Fruit fly (Drosophila melanogaster): ENCODE data around the gene CG6766.

The CG6766 gene

DNA sequence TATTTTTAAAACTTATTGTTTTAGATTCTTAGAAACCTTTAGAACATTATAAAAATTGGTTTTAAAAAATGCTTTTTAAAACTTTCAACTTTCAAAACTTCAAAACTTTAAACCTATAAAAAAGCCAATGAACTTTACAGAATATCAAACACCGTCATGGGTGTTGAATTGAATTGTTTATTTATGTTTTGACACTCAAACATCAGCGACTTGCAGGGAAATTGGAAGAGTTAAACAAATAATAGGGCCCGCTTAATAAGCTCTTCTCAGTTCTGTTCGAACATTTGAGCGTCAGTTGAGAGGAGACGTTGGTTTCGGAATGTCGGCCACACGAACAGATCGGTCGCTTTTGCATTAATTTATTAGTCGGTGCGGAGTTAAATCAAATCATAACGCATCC lies 8.6 kb upstream of the CG6766 start, which contains the start of gene PLCXD:
TSS of gene PLCXD (plus strand) at position 286 of the 400 bp plus-strand sequence.
- TF ChIP-seq dac (GFP tag; optimal IDR thresholded peaks at IDR 0.05) (no peak), fkh (GFP tag; optimal IDR thresholded peaks at IDR 0.05) (peak; percentile 32)

dm6 chr2L:12048723-12049122 lies 8.2 kb upstream of the CG6766 start, which contains the start of gene Plzf:
Gene Plzf (minus strand): TSS chr2L:12048918.
- TF ChIP-seq Blimp-1 (GFP tag; optimal IDR thresholded peaks at IDR 0.05) = no peak
- TF ChIP-seq Eip75B (GFP tag; optimal IDR thresholded peaks at IDR 0.05) = no peak
- no peak for TF ChIP-seq Hr39 (GFP tag; optimal IDR thresholded peaks at IDR 0.05)
- TF ChIP-seq Sox15 (GFP tag; optimal IDR thresholded peaks at IDR 0.05) = no peak
- TF ChIP-seq OdsH (GFP tag; optimal IDR thresholded peaks at IDR 0.05) = no peak
- TF ChIP-seq CG3032 (tag; optimal IDR thresholded peaks at IDR 0.05) = no peak
- TF ChIP-seq achi (GFP tag; optimal IDR thresholded peaks at IDR 0.05) = no peak
- no peak for TF ChIP-seq pdm3 (GFP tag; optimal IDR thresholded peaks at IDR 0.05)
- no peak for TF ChIP-seq eg (GFP tag; IDR thresholded peaks at IDR 0.05)
- no peak for TF ChIP-seq CG9139 (GFP tag; optimal IDR thresholded peaks at IDR 0.05)
- TF ChIP-seq dac (GFP tag; optimal IDR thresholded peaks at IDR 0.05) = no peak
- no peak for TF ChIP-seq CG11902 (GFP tag; optimal IDR thresholded peaks at IDR 0.05)
- no peak for TF ChIP-seq cyc (GFP tag; optimal IDR thresholded peaks at IDR 0.05)
- TF ChIP-seq Sox14 (GFP tag; optimal IDR thresholded peaks at IDR 0.05) = no peak
- TF ChIP-seq CG11294 (GFP tag; IDR thresholded peaks at IDR 0.05) = no peak
- TF ChIP-seq esn (GFP tag; optimal IDR thresholded peaks at IDR 0.05) = no peak

DNA sequence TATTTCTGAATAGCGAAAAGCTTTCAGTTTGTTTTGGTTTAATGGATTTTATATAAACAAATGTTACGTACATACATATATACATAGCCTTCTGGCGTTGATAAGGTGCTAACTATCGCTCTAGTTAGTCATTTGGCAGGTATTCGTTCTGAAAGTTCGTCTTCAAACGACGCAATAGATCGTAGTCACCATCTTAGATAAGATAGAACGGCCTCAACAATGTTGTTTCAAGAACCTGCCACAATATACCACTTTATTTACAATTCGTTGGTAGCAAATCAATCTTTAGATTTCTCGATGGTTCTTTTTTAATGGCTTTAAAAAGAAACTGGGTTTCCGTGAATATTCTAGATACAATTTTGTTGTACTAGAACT lies 6.4 kb upstream of the CG6766 start:
- TF ChIP-seq Hr4 (GFP tag; optimal IDR thresholded peaks at IDR 0.05) = peak; percentile 30
- no peak for TF ChIP-seq Gug (GFP tag; IDR thresholded peaks at IDR 0.05)

- TF ChIP-seq Hr39 (GFP tag; optimal IDR thresholded peaks at IDR 0.05) (peak; percentile 71), Ets96B (tag; optimal IDR thresholded peaks at IDR 0.05) (peak; percentile 85), CG34406 (GFP tag; optimal IDR thresholded peaks at IDR 0.05) (peak; percentile 89), spab (GFP tag; optimal IDR thresholded peaks at IDR 0.05) (peak; percentile 78), CG6276 (GFP tag; optimal IDR thresholded peaks at IDR 0.05) (peak; percentile 81), achi (GFP tag; optimal IDR thresholded peaks at IDR 0.05) (peak; percentile 88), lz (GFP tag; optimal IDR thresholded peaks at IDR 0.05) (peak; percentile 90), Hr4 (GFP tag; optimal IDR thresholded peaks at IDR 0.05) (peak; percentile 85), esn (GFP tag; optimal IDR thresholded peaks at IDR 0.05) (peak; percentile 93), CG10631 (GFP tag; optimal IDR thresholded peaks at IDR 0.05) (peak; percentile 74), fkh (GFP tag; optimal IDR thresholded peaks at IDR 0.05) (peak; percentile 74), CG7368 (GFP tag; optimal IDR thresholded peaks at IDR 0.05) (peak; percentile 66), CG9139 (GFP tag; optimal IDR thresholded peaks at IDR 0.05) (peak; percentile 72), CG11902 (GFP tag; optimal IDR thresholded peaks at IDR 0.05) (peak; percentile 63), acj6 (GFP tag; optimal IDR thresholded peaks at IDR 0.05) (peak; percentile 89), OdsH (GFP tag; optimal IDR thresholded peaks at IDR 0.05) (peak; percentile 87), vri (GFP tag; optimal IDR thresholded peaks at IDR 0.05) (peak; percentile 87), dac (GFP tag; optimal IDR thresholded peaks at IDR 0.05) (peak; percentile 25), CG11294 (GFP tag; IDR thresholded peaks at IDR 0.05) (peak; percentile 76), Lpt (GFP tag; optimal IDR thresholded peaks at IDR 0.05) (peak; percentile 43), fd59A (GFP tag; optimal IDR thresholded peaks at IDR 0.05) (peak; percentile 78), Gug (GFP tag; IDR thresholded peaks at IDR 0.05) (peak; percentile 76), Blimp-1 (GFP tag; optimal IDR thresholded peaks at IDR 0.05) (peak; percentile 75), CG8319 (GFP tag; optimal IDR thresholded peaks at IDR 0.05) (peak; percentile 54), CG6792 (GFP tag; optimal IDR thresholded peaks at IDR 0.05) (peak; percentile 93), CG8632 (GFP tag; optimal IDR thresholded peaks at IDR 0.05) (peak; percentile 88), CG6854 (GFP tag; optimal IDR thresholded peaks at IDR 0.05) (peak; percentile 31), Sox102F (GFP tag; optimal IDR thresholded peaks at IDR 0.05) (peak; percentile 91), Eip93F (GFP tag; optimal IDR thresholded peaks at IDR 0.05) (peak; percentile 94), net (GFP tag; optimal IDR thresholded peaks at IDR 0.05) (peak; percentile 72), dsx (GFP tag; optimal IDR thresholded peaks at IDR 0.05; ENCODE audit: poor library complexity, severe bottlenecking) (peak; percentile 83), CG32006 (GFP tag; optimal IDR thresholded peaks at IDR 0.05) (peak; percentile 83), eg (GFP tag; IDR thresholded peaks at IDR 0.05) (peak; percentile 95), CG3919 (GFP tag; optimal IDR thresholded peaks at IDR 0.05) (peak; percentile 87), salr (GFP tag; optimal IDR thresholded peaks at IDR 0.05) (peak; percentile 28 to 76)
Measured at dm6 chr2L:12045941-12046855, 5.7 kb upstream of the CG6766 start, which contains the start of gene CG6770. Gene CG6770 (minus strand): TSS chr2L:12046118.
